Worm (Caenorhabditis elegans) whole organism, L1 larva: Measurements from ENCODE around the gene xdh-1.
A peak's percentile ranks its signal among the peaks of the same experiment; 100 is the strongest.

Source experiments
- C04F5.9 ChIP-seq: sonication (generic microtip); optimal IDR thresholded peaks from 2 replicates; lab custom pipeline; 2016; ENCODE audit warnings: missing genetic modification characterization, missing compliant biosample characterization
- C16A3.4 ChIP-seq: fragments of 150-350 bp; optimal IDR thresholded peaks from 2 replicates; lab custom pipeline; 2014; ENCODE audit warnings: missing biosample characterization, missing genetic modification characterization
- C34B4.2 ChIP-seq: sonication (generic microtip); optimal IDR thresholded peaks from 2 replicates; lab custom pipeline; 2017; ENCODE audit warnings: mild to moderate bottlenecking, missing genetic modification characterization, missing compliant biosample characterization
- F16B12.6 ChIP-seq: fragments of 150-350 bp; optimal IDR thresholded peaks from 2 replicates; lab custom pipeline; 2014; ENCODE audit warnings: missing biosample characterization, missing genetic modification characterization
- aha-1 ChIP-seq: fragments of 150-350 bp; optimal IDR thresholded peaks from 2 replicates; lab custom pipeline; 2014; ENCODE audit warnings: missing biosample characterization, missing genetic modification characterization
- alr-1 ChIP-seq: fragments of 200-800 bp; sonication (Bioruptor generic); optimal IDR thresholded peaks from 2 replicates; lab custom pipeline; 2018; ENCODE audit warnings: borderline replicate concordance, mild to moderate bottlenecking, missing genetic modification characterization, missing compliant biosample characterization
- aly-2 ChIP-seq: fragments of 150-350 bp; optimal IDR thresholded peaks from 2 replicates; lab custom pipeline; 2014; ENCODE audit warnings: missing biosample characterization, missing genetic modification characterization
- ceh-63 ChIP-seq: fragments of 200-800 bp; sonication (Bioruptor generic); optimal IDR thresholded peaks from 2 replicates; lab custom pipeline; 2018; ENCODE audit warnings: mild to moderate bottlenecking, missing genetic modification characterization, missing compliant biosample characterization
- ceh-82 ChIP-seq, 3 experiments: fragments of 150-350 bp in 1 of 3; sonication (generic microtip) in 2 of 3; optimal IDR thresholded peaks; 2 replicates each; lab custom pipeline; 2014 to 2017; ENCODE audit warnings: missing biosample characterization in 3 of 3, missing genetic modification characterization in 3 of 3
- ceh-90 ChIP-seq: sonication (generic microtip); optimal IDR thresholded peaks from 2 replicates; lab custom pipeline; 2016; ENCODE audit warnings: missing genetic modification characterization, missing compliant biosample characterization
- ces-1 ChIP-seq: fragments of 150-350 bp; optimal IDR thresholded peaks from 2 replicates; lab custom pipeline; 2014; ENCODE audit warnings: missing biosample characterization, missing genetic modification reagents, missing genetic modification characterization
- dpl-1 ChIP-seq, 3 experiments: fragments of 150-350 bp in 2 of 3; sonication (generic microtip) in 1 of 3; optimal IDR thresholded peaks; 2 replicates each; lab custom pipeline; 2014 to 2017; ENCODE audit warnings: missing biosample characterization in 3 of 3, missing genetic modification characterization in 3 of 3, missing genetic modification reagents in 3 of 3
- egl-27 ChIP-seq, 2 experiments: fragments of 150-350 bp in 1 of 2; sonication (generic microtip); optimal IDR thresholded peaks; 3 replicates each; lab custom pipeline; 2017 to 2018; ENCODE audit warnings: missing biosample characterization in 2 of 2, missing genetic modification characterization in 2 of 2, missing genetic modification reagents in 2 of 2
- elt-2 ChIP-seq: sonication (generic microtip); optimal IDR thresholded peaks from 2 replicates; lab custom pipeline; 2016; ENCODE audit warnings: missing genetic modification characterization, mild to moderate bottlenecking, inconsistent platforms, missing compliant biosample characterization, missing genetic modification reagents
- elt-3 ChIP-seq, 6 experiments: fragments of 150-350 bp in 1 of 6; sonication (generic microtip); optimal IDR thresholded peaks; 2 replicates each; lab custom pipeline; 2017 to 2018; ENCODE audit warnings: missing biosample characterization in 6 of 6, missing genetic modification characterization in 6 of 6, inconsistent platforms in 1 of 6
- fkh-10 ChIP-seq: sonication (generic microtip); optimal IDR thresholded peaks from 2 replicates; lab custom pipeline; 2017; ENCODE audit warnings: missing biosample characterization, missing genetic modification reagents, missing genetic modification characterization
- fkh-8 ChIP-seq: sonication (generic microtip); optimal IDR thresholded peaks from 2 replicates; lab custom pipeline; 2016; ENCODE audit warnings: mild to moderate bottlenecking, missing genetic modification characterization, missing compliant biosample characterization
- fos-1 ChIP-seq: fragments of 150-350 bp; optimal IDR thresholded peaks from 2 replicates; lab custom pipeline; 2014; ENCODE audit warnings: missing biosample characterization, missing genetic modification characterization
- hlh-17 ChIP-seq: fragments of 200-800 bp; sonication (Bioruptor generic); optimal IDR thresholded peaks from 2 replicates; lab custom pipeline; 2018; ENCODE audit warnings: missing genetic modification characterization, mild to moderate bottlenecking, missing compliant biosample characterization, moderate library complexity, borderline replicate concordance
- hpl-2 ChIP-seq: fragments of 150-350 bp; optimal IDR thresholded peaks from 2 replicates; lab custom pipeline; 2014; ENCODE audit warnings: missing biosample characterization, missing genetic modification reagents, missing genetic modification characterization
- irx-1 ChIP-seq: sonication (generic microtip); optimal IDR thresholded peaks from 2 replicates; lab custom pipeline; 2016; ENCODE audit warnings: missing genetic modification characterization, missing compliant biosample characterization
- jun-1 ChIP-seq: fragments of 150-350 bp; optimal IDR thresholded peaks from 2 replicates; lab custom pipeline; 2014; ENCODE audit warnings: missing biosample characterization, missing genetic modification reagents, missing genetic modification characterization
- lin-13 ChIP-seq: fragments of 150-350 bp; optimal IDR thresholded peaks from 2 replicates; lab custom pipeline; 2014; ENCODE audit warnings: missing biosample characterization, missing genetic modification reagents, missing genetic modification characterization
- lin-14 ChIP-seq: fragments of 200-800 bp; sonication (Bioruptor generic); optimal IDR thresholded peaks from 2 replicates; lab custom pipeline; 2018; ENCODE audit warnings: mild to moderate bottlenecking, missing genetic modification characterization, moderate library complexity, missing compliant biosample characterization
- lin-15B ChIP-seq: fragments of 150-350 bp; sonication (generic microtip); optimal IDR thresholded peaks from 3 replicates; lab custom pipeline; 2014; ENCODE audit warnings: missing biosample characterization, missing genetic modification characterization
- lin-35 ChIP-seq, 2 experiments: fragments of 150-350 bp; optimal IDR thresholded peaks; 2 replicates each; lab custom pipeline; 2014; ENCODE audit warnings: missing biosample characterization in 2 of 2, missing genetic modification characterization in 2 of 2, missing genetic modification reagents in 2 of 2
- lsy-2 ChIP-seq, 2 experiments: fragments of 150-350 bp; optimal IDR thresholded peaks; 2 replicates each; lab custom pipeline; 2014; ENCODE audit warnings: missing biosample characterization in 2 of 2, missing genetic modification characterization in 2 of 2
- mdl-1 ChIP-seq, 2 experiments: fragments of 150-350 bp; optimal IDR thresholded peaks; 2 replicates each; lab custom pipeline; 2014 to 2017; ENCODE audit warnings: missing biosample characterization in 2 of 2, missing genetic modification characterization in 2 of 2, inconsistent platforms in 1 of 2
- mef-2 ChIP-seq: fragments of 150-350 bp; optimal IDR thresholded peaks from 2 replicates; lab custom pipeline; 2014; ENCODE audit warnings: missing biosample characterization, missing genetic modification characterization
- mep-1 ChIP-seq: fragments of 150-350 bp; optimal IDR thresholded peaks from 2 replicates; lab custom pipeline; 2014; ENCODE audit warnings: missing biosample characterization, missing genetic modification characterization
- nhr-11 ChIP-seq: fragments of 150-350 bp; optimal IDR thresholded peaks from 2 replicates; lab custom pipeline; 2014; ENCODE audit warnings: missing biosample characterization, missing genetic modification characterization
- nhr-12 ChIP-seq: sonication (generic microtip); optimal IDR thresholded peaks from 2 replicates; lab custom pipeline; 2017; ENCODE audit warnings: missing biosample characterization, missing genetic modification characterization
- nhr-19 ChIP-seq: fragments of 200-800 bp; sonication (Bioruptor generic); conservative IDR thresholded peaks from 2 replicates; pipeline ENCODE4 v1.3.6; 2022; ENCODE audit warnings: missing genetic modification characterization, missing compliant biosample characterization
- nhr-20 ChIP-seq: sonication (generic microtip); optimal IDR thresholded peaks from 2 replicates; lab custom pipeline; 2016; ENCODE audit warnings: mild to moderate bottlenecking, missing genetic modification characterization, missing compliant biosample characterization
- nhr-237 ChIP-seq: fragments of 150-350 bp; optimal IDR thresholded peaks from 2 replicates; lab custom pipeline; 2014; ENCODE audit warnings: missing biosample characterization, missing genetic modification characterization
- nhr-47 ChIP-seq: sonication (generic microtip); optimal IDR thresholded peaks from 2 replicates; lab custom pipeline; 2016; ENCODE audit warnings: mild to moderate bottlenecking, missing genetic modification characterization, moderate library complexity, missing compliant biosample characterization
- nhr-71 ChIP-seq: sonication (generic microtip); optimal IDR thresholded peaks from 2 replicates; lab custom pipeline; 2016; ENCODE audit warnings: mild to moderate bottlenecking, missing genetic modification characterization, moderate library complexity, missing compliant biosample characterization
- nhr-77 ChIP-seq: fragments of 150-350 bp; optimal IDR thresholded peaks from 2 replicates; lab custom pipeline; 2014; ENCODE audit warnings: missing biosample characterization, missing genetic modification characterization
- nhr-85 ChIP-seq: sonication (generic microtip); peaks from one replicate; lab custom pipeline; 2016; ENCODE audit warnings: missing genetic modification characterization, inconsistent platforms, missing compliant biosample characterization
- pqm-1 ChIP-seq: sonication (generic microtip); optimal IDR thresholded peaks from 3 replicates; lab custom pipeline; 2017; ENCODE audit warnings: missing biosample characterization, missing genetic modification characterization
- rnt-1 ChIP-seq: sonication (generic microtip); optimal IDR thresholded peaks from 2 replicates; lab custom pipeline; 2016; ENCODE audit warnings: mild to moderate bottlenecking, missing genetic modification characterization, moderate library complexity, missing compliant biosample characterization
- skn-1 ChIP-seq: fragments of 150-350 bp; optimal IDR thresholded peaks from 2 replicates; lab custom pipeline; 2014; ENCODE audit warnings: missing biosample characterization, missing genetic modification characterization
- snpc-4 ChIP-seq: fragments of 150-350 bp; optimal IDR thresholded peaks from 2 replicates; lab custom pipeline; 2014; ENCODE audit warnings: missing biosample characterization, missing genetic modification characterization
- snu-23 ChIP-seq: sonication (generic microtip); optimal IDR thresholded peaks from 2 replicates; lab custom pipeline; 2016; ENCODE audit warnings: missing genetic modification characterization, missing compliant biosample characterization
- sox-4 ChIP-seq: sonication (generic microtip); optimal IDR thresholded peaks from 2 replicates; lab custom pipeline; 2016; ENCODE audit warnings: missing genetic modification characterization, missing compliant biosample characterization
- sup-37 ChIP-seq: fragments of 200-800 bp; sonication (Bioruptor generic); optimal IDR thresholded peaks from 2 replicates; lab custom pipeline; 2018; ENCODE audit warnings: mild to moderate bottlenecking, missing genetic modification characterization, missing compliant biosample characterization
- tlp-1 ChIP-seq: fragments of 150-350 bp; optimal IDR thresholded peaks from 2 replicates; lab custom pipeline; 2014; ENCODE audit warnings: missing biosample characterization, missing genetic modification characterization
- unc-130 ChIP-seq: fragments of 150-350 bp; optimal IDR thresholded peaks from 2 replicates; lab custom pipeline; 2017; ENCODE audit warnings: missing biosample characterization, missing genetic modification characterization, inconsistent platforms
- unc-62 ChIP-seq: fragments of 150-350 bp; optimal IDR thresholded peaks from 2 replicates; lab custom pipeline; 2014; ENCODE audit warnings: missing biosample characterization, missing genetic modification reagents, missing genetic modification characterization
- vab-15 ChIP-seq: sonication (generic microtip); optimal IDR thresholded peaks from 2 replicates; lab custom pipeline; 2017; ENCODE audit warnings: missing genotype, mild to moderate bottlenecking, missing genetic modification characterization, missing compliant biosample characterization
- xbp-1 ChIP-seq: sonication (generic microtip); optimal IDR thresholded peaks from 2 replicates; lab custom pipeline; 2016; ENCODE audit warnings: missing genetic modification characterization, missing compliant biosample characterization
- zag-1 ChIP-seq: fragments of 150-350 bp; optimal IDR thresholded peaks from 2 replicates; lab custom pipeline; 2014; ENCODE audit warnings: missing biosample characterization, missing genetic modification characterization
- zip-4 ChIP-seq: fragments of 200-800 bp; sonication (Bioruptor generic); optimal IDR thresholded peaks from 2 replicates; lab custom pipeline; 2018; ENCODE audit warnings: mild to moderate bottlenecking, missing genetic modification characterization, moderate library complexity, missing compliant biosample characterization
- ztf-11 ChIP-seq, 2 experiments: sonication (generic microtip); optimal IDR thresholded peaks; 2 replicates each; lab custom pipeline; 2016 to 2017; ENCODE audit warnings: missing genetic modification characterization in 2 of 2, missing biosample characterization in 1 of 2, missing compliant biosample characterization in 1 of 2

The xdh-1 gene

ce11 chrIV:14371639-14372038, 41.1 kb downstream of the xdh-1 start (continued):
- TF ChIP-seq C16A3.4: no peak
- no peak for TF ChIP-seq zip-4 (GFP tag; lab: Kevin White, UChicago)
- TF ChIP-seq fkh-10 (GFP tag; lab: Kevin White, UChicago): peak; percentile 76
- no peak for TF ChIP-seq aly-2 (tag; lab: Kevin White, UChicago)
- TF ChIP-seq nhr-19: no peak
- TF ChIP-seq ceh-90 (tag; lab: Kevin White, UChicago): no peak
- TF ChIP-seq C34B4.2 (tag; lab: Kevin White, UChicago): no peak
- TF ChIP-seq lin-15B (tag; lab: Kevin White, UChicago): no peak
- no peak for TF ChIP-seq lin-13 (GFP tag; lab: Kevin White, UChicago)
- no peak for TF ChIP-seq C04F5.9
- peak; percentile 93 for TF ChIP-seq lin-14 (GFP tag; lab: Kevin White, UChicago)
- TF ChIP-seq elt-3 (tag; optimal IDR thresholded peaks at IDR 0.05; lab: Kevin White, UChicago): no peak
- no peak for TF ChIP-seq zag-1
- no peak for TF ChIP-seq ceh-63
- TF ChIP-seq irx-1 (tag; lab: Kevin White, UChicago): no peak
- TF ChIP-seq fos-1 (tag; lab: Kevin White, UChicago): no peak
- peak; percentile 52 for TF ChIP-seq nhr-71 (tag; lab: Kevin White, UChicago)
- no peak for TF ChIP-seq jun-1 (tag; lab: Kevin White, UChicago)
- no peak for TF ChIP-seq ztf-11 (tag; optimal IDR thresholded peaks at IDR 0.05; lab: Kevin White, UChicago)
- TF ChIP-seq ceh-82 (tag; optimal IDR thresholded peaks at IDR 0.05; lab: Kevin White, UChicago): peak; percentile 6 to 73 (median 32)
- no peak for TF ChIP-seq elt-2 (tag; lab: Kevin White, UChicago)
- TF ChIP-seq xbp-1: peak; percentile 47
- no peak for TF ChIP-seq rnt-1 (tag; lab: Kevin White, UChicago)
- TF ChIP-seq nhr-11 (tag; lab: Kevin White, UChicago): no peak
- no peak for TF ChIP-seq vab-15
- no peak for TF ChIP-seq hpl-2
- TF ChIP-seq tlp-1: no peak
- no peak for TF ChIP-seq snpc-4
- peak; percentile 49 for TF ChIP-seq nhr-47 (tag; lab: Kevin White, UChicago)
- no peak for TF ChIP-seq unc-62
- TF ChIP-seq hlh-17: no peak
- TF ChIP-seq dpl-1 (GFP tag; optimal IDR thresholded peaks at IDR 0.05; lab: Kevin White, UChicago): peak in 1 of 3 experiments; percentile 25
- no peak for TF ChIP-seq nhr-12
- TF ChIP-seq alr-1 (tag; lab: Kevin White, UChicago): no peak
- no peak for TF ChIP-seq pqm-1
- TF ChIP-seq nhr-20 (tag; lab: Kevin White, UChicago): no peak
- TF ChIP-seq sup-37: no peak
- no peak for TF ChIP-seq unc-130
- TF ChIP-seq nhr-85: no peak
- peak; percentile 49 for TF ChIP-seq snu-23
- TF ChIP-seq lsy-2 (tag; optimal IDR thresholded peaks at IDR 0.05; lab: Kevin White, UChicago): peak in 1 of 2 experiments; percentile 66
- TF ChIP-seq skn-1 (tag; lab: Kevin White, UChicago): no peak
- TF ChIP-seq mef-2: no peak
- TF ChIP-seq aha-1 (tag; lab: Kevin White, UChicago): no peak
- no peak for TF ChIP-seq sox-4 (tag; lab: Kevin White, UChicago)
- TF ChIP-seq nhr-237 (tag; lab: Kevin White, UChicago): no peak
- TF ChIP-seq egl-27 (tag; optimal IDR thresholded peaks at IDR 0.05; lab: Kevin White, UChicago): no peak
- TF ChIP-seq mdl-1 (tag; optimal IDR thresholded peaks at IDR 0.05; lab: Kevin White, UChicago): no peak
- no peak for TF ChIP-seq nhr-77 (tag; lab: Kevin White, UChicago)
- TF ChIP-seq fkh-8 (tag; lab: Kevin White, UChicago): peak; percentile 78
- no peak for TF ChIP-seq ces-1 (GFP tag; lab: Kevin White, UChicago)
- peak in 1 of 2 experiments; percentile 29 for TF ChIP-seq lin-35 (GFP tag; optimal IDR thresholded peaks at IDR 0.05; lab: Kevin White, UChicago)
- no peak for TF ChIP-seq F16B12.6 (tag; lab: Kevin White, UChicago)
- no peak for TF ChIP-seq mep-1 (tag; lab: Kevin White, UChicago)
